Worm (Caenorhabditis elegans) whole organism, mixed stage, embryonic: ENCODE results near the gene F26A1.19.

Experiments used
- M03D4.4 ChIP-seq: sonication (generic microtip); optimal IDR thresholded peaks from 2 replicates; lab custom pipeline; 2017; ENCODE audit warnings: mild to moderate bottlenecking, missing genetic modification characterization, missing compliant biosample characterization
- bed-3 ChIP-seq: fragments of 200-800 bp; sonication (Bioruptor generic); optimal IDR thresholded peaks from 3 replicates; lab custom pipeline; 2018; ENCODE audit warnings: mild to moderate bottlenecking, missing genetic modification characterization, moderate library complexity, missing compliant biosample characterization
- blmp-1 ChIP-seq: fragments of 150-350 bp; optimal IDR thresholded peaks from 2 replicates; lab custom pipeline; 2014; ENCODE audit warnings: missing biosample characterization, missing genetic modification characterization
- ceh-43 ChIP-seq: fragments of 200-800 bp; sonication (Bioruptor generic); optimal IDR thresholded peaks from 2 replicates; lab custom pipeline; 2018; ENCODE audit warnings: mild to moderate bottlenecking, missing genetic modification characterization, moderate library complexity, missing compliant biosample characterization
- ceh-83 ChIP-seq: fragments of 200-800 bp; sonication (Bioruptor generic); optimal IDR thresholded peaks from 2 replicates; lab custom pipeline; 2018; ENCODE audit warnings: mild to moderate bottlenecking, missing genetic modification characterization, missing compliant biosample characterization
- ces-1 ChIP-seq: fragments of 150-350 bp; optimal IDR thresholded peaks from 2 replicates; lab custom pipeline; 2014; ENCODE audit warnings: missing biosample characterization, missing genetic modification reagents, missing genetic modification characterization
- drap-1 ChIP-seq: fragments of 200-800 bp; sonication (Bioruptor generic); optimal IDR thresholded peaks from 3 replicates; lab custom pipeline; 2018; ENCODE audit warnings: mild to moderate bottlenecking, missing genetic modification characterization, missing compliant biosample characterization
- elt-3 ChIP-seq: fragments of 150-350 bp; optimal IDR thresholded peaks from 2 replicates; lab custom pipeline; 2014; ENCODE audit warnings: missing biosample characterization, missing genetic modification characterization
- flh-1 ChIP-seq: fragments of 200-800 bp; sonication (Bioruptor generic); optimal IDR thresholded peaks from 2 replicates; lab custom pipeline; 2018; ENCODE audit warnings: mild to moderate bottlenecking, missing genetic modification characterization, moderate library complexity, missing compliant biosample characterization
- ham-2 ChIP-seq: fragments of 200-800 bp; sonication (Bioruptor generic); optimal IDR thresholded peaks from 2 replicates; lab custom pipeline; 2018; ENCODE audit warnings: mild to moderate bottlenecking, missing genetic modification characterization, missing compliant biosample characterization
- hlh-1 ChIP-seq: fragments of 150-350 bp; optimal IDR thresholded peaks from 2 replicates; lab custom pipeline; 2014; ENCODE audit warnings: missing biosample characterization, missing genetic modification reagents, missing genetic modification characterization
- lin-13 ChIP-seq: fragments of 150-350 bp; optimal IDR thresholded peaks from 2 replicates; lab custom pipeline; 2014; ENCODE audit warnings: missing biosample characterization, missing genetic modification characterization
- lin-32 ChIP-seq: fragments of 200-800 bp; sonication (Bioruptor generic); optimal IDR thresholded peaks from 2 replicates; lab custom pipeline; 2018; ENCODE audit warnings: mild to moderate bottlenecking, missing genetic modification characterization, missing compliant biosample characterization
- lsy-2 ChIP-seq: fragments of 150-350 bp; optimal IDR thresholded peaks from 2 replicates; lab custom pipeline; 2014; ENCODE audit warnings: missing biosample characterization, missing genetic modification characterization
- mab-5 ChIP-seq: fragments of 150-350 bp; optimal IDR thresholded peaks from 2 replicates; lab custom pipeline; 2014; ENCODE audit warnings: missing biosample characterization, missing genetic modification characterization
- mep-1 ChIP-seq: fragments of 150-350 bp; optimal IDR thresholded peaks from 2 replicates; lab custom pipeline; 2017; ENCODE audit warnings: missing biosample characterization, missing genetic modification reagents, missing genetic modification characterization, inconsistent platforms
- mls-2 ChIP-seq: sonication (generic microtip); optimal IDR thresholded peaks from 2 replicates; lab custom pipeline; 2016; ENCODE audit warnings: mild to moderate bottlenecking, missing genetic modification characterization, moderate library complexity, missing compliant biosample characterization
- nhr-12 ChIP-seq: fragments of 150-350 bp; optimal IDR thresholded peaks from 2 replicates; lab custom pipeline; 2014; ENCODE audit warnings: missing biosample characterization, missing genetic modification characterization
- nhr-2 ChIP-seq: fragments of 150-350 bp; optimal IDR thresholded peaks from 2 replicates; lab custom pipeline; 2014; ENCODE audit warnings: missing biosample characterization, missing genetic modification characterization
- nhr-237 ChIP-seq: fragments of 150-350 bp; optimal IDR thresholded peaks from 2 replicates; lab custom pipeline; 2014; ENCODE audit warnings: missing biosample characterization, missing genetic modification characterization
- nhr-28 ChIP-seq: fragments of 150-350 bp; optimal IDR thresholded peaks from 2 replicates; lab custom pipeline; 2014; ENCODE audit warnings: missing biosample characterization, missing genetic modification characterization
- nhr-76 ChIP-seq: sonication (generic microtip); optimal IDR thresholded peaks from 2 replicates; lab custom pipeline; 2017; ENCODE audit warnings: missing biosample characterization, missing genetic modification characterization
- pha-4 ChIP-seq: fragments of 150-350 bp; optimal IDR thresholded peaks from 2 replicates; lab custom pipeline; 2018; ENCODE audit warnings: missing biosample characterization, missing genetic modification reagents, missing genetic modification characterization
- sem-2 ChIP-seq: fragments of 200-800 bp; sonication (Bioruptor generic); optimal IDR thresholded peaks from 2 replicates; lab custom pipeline; 2018; ENCODE audit warnings: mild to moderate bottlenecking, missing genetic modification characterization, missing compliant biosample characterization
- snpc-4 ChIP-seq: fragments of 150-350 bp; optimal IDR thresholded peaks from 2 replicates; lab custom pipeline; 2014; ENCODE audit warnings: missing biosample characterization, missing genetic modification characterization
- tbx-8 ChIP-seq: fragments of 200-800 bp; sonication (Bioruptor generic); optimal IDR thresholded peaks from 2 replicates; lab custom pipeline; 2018; ENCODE audit warnings: mild to moderate bottlenecking, missing genetic modification characterization, moderate library complexity, missing compliant biosample characterization
- unc-120 ChIP-seq: sonication (generic microtip); optimal IDR thresholded peaks from 2 replicates; lab custom pipeline; 2017; ENCODE audit warnings: missing genetic modification characterization, missing compliant biosample characterization; ENCODE audit not compliant: poor library complexity, severe bottlenecking
- unc-39 ChIP-seq: fragments of 150-350 bp; optimal IDR thresholded peaks from 2 replicates; lab custom pipeline; 2014; ENCODE audit warnings: missing biosample characterization, missing genetic modification characterization
- unc-62 ChIP-seq: fragments of 150-350 bp; optimal IDR thresholded peaks from 2 replicates; lab custom pipeline; 2014; ENCODE audit warnings: missing biosample characterization, missing genetic modification reagents, missing genetic modification characterization
- zip-8 ChIP-seq: fragments of 150-350 bp; optimal IDR thresholded peaks from 2 replicates; lab custom pipeline; 2014; ENCODE audit warnings: missing biosample characterization, missing genetic modification characterization
- ztf-11 ChIP-seq: fragments of 150-350 bp; optimal IDR thresholded peaks from 2 replicates; lab custom pipeline; 2014; ENCODE audit warnings: missing biosample characterization, missing genetic modification characterization

The F26A1.19 gene

DNA sequence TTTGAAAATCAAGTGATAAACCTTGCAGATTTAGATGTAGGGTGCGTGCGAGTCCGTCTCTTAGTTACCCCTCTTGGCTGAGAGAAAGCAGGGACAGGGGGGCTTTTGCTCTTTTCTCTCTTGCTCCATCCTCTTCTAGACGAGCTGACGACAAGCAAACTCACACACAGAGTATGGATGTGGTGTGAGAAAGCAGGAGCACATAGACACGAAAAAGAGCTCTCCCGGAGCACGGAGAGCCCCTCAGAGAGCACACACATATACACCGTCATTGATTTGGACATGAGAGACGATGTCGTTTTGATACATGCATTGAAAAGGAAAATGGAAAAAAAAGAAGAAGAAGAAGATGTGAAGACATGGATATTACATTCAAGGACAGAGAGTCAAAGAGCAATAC, 38.1 kb downstream of the F26A1.19 start:
- TF ChIP-seq mab-5 (tag; lab: Kevin White, UChicago), result no peak
- TF ChIP-seq flh-1, result no peak
- no peak for TF ChIP-seq lin-13 (tag; lab: Kevin White, UChicago)
- peak; percentile 21 for TF ChIP-seq ces-1 (GFP tag; lab: Kevin White, UChicago)
- TF ChIP-seq blmp-1, result no peak
- no peak for TF ChIP-seq ceh-83 (GFP tag; lab: Kevin White, UChicago)
- TF ChIP-seq unc-120 (tag; lab: Kevin White, UChicago), result no peak

DNA sequence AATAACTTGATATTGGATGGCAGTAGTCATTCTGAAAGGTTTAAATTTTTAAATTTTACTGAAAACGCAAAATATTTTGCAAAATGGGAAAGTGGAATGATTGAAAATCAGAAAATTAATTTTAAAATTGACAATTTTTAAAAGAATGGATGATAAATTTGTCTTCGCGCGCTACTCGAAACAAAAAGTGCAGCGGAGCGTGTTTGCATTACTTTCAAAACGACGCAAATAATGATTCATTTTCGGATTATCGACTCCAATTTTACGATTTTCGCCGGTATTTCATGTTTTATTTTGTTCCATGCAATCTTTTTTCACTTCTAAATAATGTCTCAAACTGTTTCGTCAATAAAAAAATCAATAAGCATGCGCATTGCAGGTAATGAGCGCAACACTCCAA, 40.8 kb downstream of the F26A1.19 start, which contains the start of the genes tost-1 and arx-6:
Gene tost-1, minus strand, starts transcription at position 31 of the 400 bp plus-strand sequence.
Gene arx-6, plus strand, starts transcription at position 378 of the 400 bp plus-strand sequence.
- TF ChIP-seq pha-4, result peak; percentile 19
- TF ChIP-seq ces-1 (GFP tag; lab: Kevin White, UChicago), result no peak
- TF ChIP-seq lsy-2, result peak; percentile 37
- no peak for TF ChIP-seq drap-1 (GFP tag; lab: Kevin White, UChicago)
- TF ChIP-seq nhr-76 (tag; lab: Kevin White, UChicago), result no peak
- peak; percentile 50 for TF ChIP-seq mep-1 (tag; lab: Kevin White, UChicago)
- TF ChIP-seq lin-13 (tag; lab: Kevin White, UChicago), result no peak
- no peak for TF ChIP-seq snpc-4
- TF ChIP-seq, all 35 proteins: peak for 3

ce11 chrIII:4879445-4879844, 41.9 kb downstream of the F26A1.19 start, which contains the start of gene C35D10.1:
Gene C35D10.1, plus strand, starts transcription at chrIII:4879745.
- TF ChIP-seq hlh-1 (tag; lab: Kevin White, UChicago), result no peak
- no peak for TF ChIP-seq tbx-8 (GFP tag; lab: Kevin White, UChicago)
- TF ChIP-seq ham-2 (GFP tag; lab: Kevin White, UChicago), result no peak
- TF ChIP-seq M03D4.4 (tag; lab: Kevin White, UChicago), result no peak
- no peak for TF ChIP-seq nhr-76 (tag; lab: Kevin White, UChicago)
- no peak for TF ChIP-seq mep-1 (tag; lab: Kevin White, UChicago)
- TF ChIP-seq flh-1, result no peak
- no peak for TF ChIP-seq snpc-4
- TF ChIP-seq nhr-12 (tag; lab: Kevin White, UChicago), result no peak
- no peak for TF ChIP-seq unc-120 (tag; lab: Kevin White, UChicago)
- no peak for TF ChIP-seq drap-1 (GFP tag; lab: Kevin White, UChicago)
- TF ChIP-seq, all 35 proteins: peak for 0

- TF ChIP-seq flh-1 (no peak), nhr-237 (tag; lab: Kevin White, UChicago) (no peak), nhr-2 (tag; lab: Kevin White, UChicago) (no peak), nhr-12 (tag; lab: Kevin White, UChicago) (no peak), nhr-76 (tag; lab: Kevin White, UChicago) (no peak), drap-1 (GFP tag; lab: Kevin White, UChicago) (no peak), blmp-1 (no peak), hlh-1 (tag; lab: Kevin White, UChicago) (no peak), bed-3 (GFP tag; lab: Kevin White, UChicago) (no peak), zip-8 (tag; lab: Kevin White, UChicago) (no peak)
- TF ChIP-seq, all 35 proteins: peak for 0
Measured at ce11 chrIII:4881955-4882354, 44.4 kb downstream of the F26A1.19 start.

DNA sequence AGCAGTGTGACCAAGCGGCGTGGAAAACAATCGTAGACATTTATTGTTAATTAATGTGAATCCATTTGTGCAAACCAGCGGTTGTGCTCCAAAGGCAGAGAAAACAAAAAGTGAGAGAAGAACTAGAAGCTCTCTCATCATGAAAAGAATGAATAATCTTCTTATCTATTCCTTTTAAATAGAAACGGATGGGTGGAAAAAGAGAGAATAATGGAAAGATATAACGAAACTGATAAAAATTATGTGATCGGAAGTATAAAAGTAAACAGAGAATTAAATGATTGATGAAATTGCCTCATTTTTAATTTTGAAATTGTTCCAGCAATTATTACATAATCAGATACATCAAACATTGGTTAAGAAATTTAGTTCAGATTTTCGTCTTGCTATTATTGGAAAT, 45.9 kb downstream of the F26A1.19 start, which contains the start of gene clec-5:
Gene clec-5, minus strand, starts transcription at position 178 of the 400 bp plus-strand sequence.
- TF ChIP-seq nhr-76 (tag; lab: Kevin White, UChicago) (no peak), mep-1 (tag; lab: Kevin White, UChicago) (no peak), lin-13 (tag; lab: Kevin White, UChicago) (no peak), nhr-12 (tag; lab: Kevin White, UChicago) (no peak), ham-2 (GFP tag; lab: Kevin White, UChicago) (no peak), lin-32 (GFP tag; lab: Kevin White, UChicago) (no peak), nhr-237 (tag; lab: Kevin White, UChicago) (no peak), M03D4.4 (tag; lab: Kevin White, UChicago) (no peak), ceh-43 (GFP tag; lab: Kevin White, UChicago) (no peak), unc-62 (no peak)
- TF ChIP-seq, all 35 proteins: peak for 0

- no peak for TF ChIP-seq lin-32 (GFP tag; lab: Kevin White, UChicago)
- no peak for TF ChIP-seq lsy-2
- no peak for TF ChIP-seq snpc-4
- no peak for TF ChIP-seq sem-2 (GFP tag; lab: Kevin White, UChicago)
- no peak for TF ChIP-seq ceh-83 (GFP tag; lab: Kevin White, UChicago)
- no peak for TF ChIP-seq zip-8 (tag; lab: Kevin White, UChicago)
- no peak for TF ChIP-seq pha-4
- TF ChIP-seq nhr-28 (tag; lab: Kevin White, UChicago), result no peak
- no peak for TF ChIP-seq ztf-11 (tag; lab: Kevin White, UChicago)
- no peak for TF ChIP-seq elt-3 (tag; lab: Kevin White, UChicago)
- no peak for TF ChIP-seq unc-39 (tag; lab: Kevin White, UChicago)
- no peak for TF ChIP-seq mls-2 (tag; lab: Kevin White, UChicago)
Measured at ce11 chrIII:4887291-4887690, 49.8 kb downstream of the F26A1.19 start, which contains the start of gene clec-6. Gene clec-6, minus strand, starts transcription at chrIII:4887444.
